Worm (Caenorhabditis elegans) whole organism, L4 larva: ENCODE measurements around the gene srlf-21.
"Not testable (repeated sequence)": the region's sequence is repeated elsewhere in the genome, so short reads cannot be mapped to it uniquely, and the experiment has no call there.

Experiments used
- F37D6.2 ChIP-seq: sonication (generic microtip); optimal IDR thresholded peaks from 2 replicates; lab custom pipeline; 2016; ENCODE audit warnings: mild to moderate bottlenecking, missing genetic modification characterization, missing compliant biosample characterization
- T26A8.4 ChIP-seq: fragments of 200-800 bp; sonication (Bioruptor generic); IDR thresholded peaks from 2 replicates; pipeline ENCODE4 v1.3.6; 2022; ENCODE audit warnings: missing genetic modification characterization, missing compliant biosample characterization
- Y105C5A.15 ChIP-seq: fragments of 200-800 bp; sonication (Bioruptor generic); IDR thresholded peaks from 2 replicates; pipeline ENCODE4 v1.3.6; 2022; ENCODE audit warnings: missing genetic modification characterization, missing compliant biosample characterization
- Y75B8A.6 ChIP-seq: fragments of 200-800 bp; sonication (Bioruptor generic); IDR thresholded peaks from 2 replicates; pipeline ENCODE4 v1.3.6; 2022; ENCODE audit warnings: missing genetic modification reagents, missing genetic modification characterization, missing compliant biosample characterization
- aha-1 ChIP-seq: fragments of 150-350 bp; peaks from one replicate; lab custom pipeline; 2014; ENCODE audit warnings: missing biosample characterization, missing genetic modification characterization
- arid-1 ChIP-seq: fragments of 200-800 bp; sonication (Bioruptor generic); conservative IDR thresholded peaks from 2 replicates; pipeline ENCODE4 v1.3.6; 2022; ENCODE audit warnings: missing genetic modification reagents, missing genetic modification characterization, missing compliant biosample characterization
- attf-4 ChIP-seq: sonication (generic microtip); optimal IDR thresholded peaks from 3 replicates; lab custom pipeline; 2017; ENCODE audit warnings: missing biosample characterization, missing genetic modification characterization
- ceh-20 ChIP-seq: fragments of 200-800 bp; sonication (Bioruptor generic); IDR thresholded peaks from 2 replicates; pipeline ENCODE4 v1.3.6; 2022; ENCODE audit warnings: missing genetic modification reagents, missing genetic modification characterization, missing compliant biosample characterization
- ceh-28 ChIP-seq: fragments of 150-350 bp; optimal IDR thresholded peaks from 2 replicates; lab custom pipeline; 2014; ENCODE audit warnings: missing biosample characterization, missing genetic modification reagents, missing genetic modification characterization
- ceh-44 ChIP-seq: fragments of 200-800 bp; sonication (Bioruptor generic); IDR thresholded peaks from 2 replicates; pipeline ENCODE4 v1.3.6; 2022; ENCODE audit warnings: missing genetic modification reagents, missing genetic modification characterization, missing compliant biosample characterization
- ceh-62 ChIP-seq: sonication (generic microtip); optimal IDR thresholded peaks from 2 replicates; lab custom pipeline; 2017; ENCODE audit warnings: missing biosample characterization, missing genetic modification characterization
- ceh-82 ChIP-seq: sonication (generic microtip); optimal IDR thresholded peaks from 2 replicates; lab custom pipeline; 2017; ENCODE audit warnings: missing biosample characterization, missing genetic modification characterization
- ces-1 ChIP-seq: fragments of 150-350 bp; sonication (generic microtip); optimal IDR thresholded peaks from 4 replicates; lab custom pipeline; 2014; ENCODE audit warnings: missing biosample characterization, missing genetic modification reagents, missing genetic modification characterization
- ctbp-1 ChIP-seq: fragments of 200-800 bp; sonication (Bioruptor generic); IDR thresholded peaks from 2 replicates; pipeline ENCODE4 v1.3.6; 2022; ENCODE audit warnings: missing genetic modification reagents, missing genetic modification characterization, missing compliant biosample characterization
- dmd-8 ChIP-seq: fragments of 200-800 bp; sonication (Bioruptor generic); IDR thresholded peaks from 2 replicates; pipeline ENCODE4 v1.3.6; 2022; ENCODE audit warnings: missing genetic modification characterization, missing compliant biosample characterization
- egl-27 ChIP-seq: sonication (generic microtip); optimal IDR thresholded peaks from 3 replicates; lab custom pipeline; 2017; ENCODE audit warnings: missing biosample characterization, missing genetic modification reagents, missing genetic modification characterization
- egl-43 ChIP-seq: fragments of 200-800 bp; sonication (Bioruptor generic); IDR thresholded peaks from 2 replicates; pipeline ENCODE4 v1.3.6; 2022; ENCODE audit warnings: missing genetic modification reagents, missing genetic modification characterization, missing compliant biosample characterization
- gei-8 ChIP-seq: fragments of 200-800 bp; sonication (Bioruptor generic); optimal IDR thresholded peaks from 2 replicates; lab custom pipeline; 2018; ENCODE audit warnings: mild to moderate bottlenecking, missing genetic modification characterization, missing compliant biosample characterization
- hmg-1.1 ChIP-seq: fragments of 200-800 bp; sonication (Bioruptor generic); IDR thresholded peaks from 2 replicates; pipeline ENCODE4 v1.3.6; 2022; ENCODE audit warnings: missing genetic modification reagents, missing genetic modification characterization, missing compliant biosample characterization
- jun-1 ChIP-seq: fragments of 150-350 bp; optimal IDR thresholded peaks from 2 replicates; lab custom pipeline; 2014; ENCODE audit warnings: missing biosample characterization, missing genetic modification reagents, missing genetic modification characterization
- lim-7 ChIP-seq: fragments of 200-800 bp; sonication (Bioruptor generic); IDR thresholded peaks from 2 replicates; pipeline ENCODE4 v1.3.6; 2022; ENCODE audit warnings: missing genetic modification characterization, missing compliant biosample characterization
- lin-1 ChIP-seq: fragments of 200-800 bp; sonication (Bioruptor generic); IDR thresholded peaks from 2 replicates; pipeline ENCODE4 v1.3.6; 2022; ENCODE audit warnings: missing genetic modification reagents, missing genetic modification characterization, missing compliant biosample characterization
- madf-5 ChIP-seq, 2 experiments: fragments of 200-800 bp; sonication (Bioruptor generic); IDR thresholded peaks; 2 replicates each; pipeline ENCODE4 v1.3.6; 2022; ENCODE audit warnings: missing compliant biosample characterization in 2 of 2, missing genetic modification characterization in 2 of 2
- madf-9 ChIP-seq: fragments of 200-800 bp; sonication (Bioruptor generic); conservative IDR thresholded peaks from 2 replicates; pipeline ENCODE4 v1.3.6; 2022; ENCODE audit warnings: missing genetic modification reagents, missing genetic modification characterization, missing compliant biosample characterization
- mxl-3 ChIP-seq: fragments of 200-800 bp; sonication (Bioruptor generic); optimal IDR thresholded peaks from 2 replicates; lab custom pipeline; 2018; ENCODE audit warnings: mild to moderate bottlenecking, missing genetic modification characterization, missing compliant biosample characterization
- nhr-102 ChIP-seq: sonication (generic microtip); optimal IDR thresholded peaks from 2 replicates; lab custom pipeline; 2016; ENCODE audit warnings: mild to moderate bottlenecking, missing genetic modification characterization, moderate library complexity, missing compliant biosample characterization
- nhr-111 ChIP-seq: fragments of 200-800 bp; sonication (Bioruptor generic); optimal IDR thresholded peaks from 2 replicates; lab custom pipeline; 2018; ENCODE audit warnings: mild to moderate bottlenecking, missing genetic modification characterization, missing compliant biosample characterization
- nhr-41 ChIP-seq: fragments of 200-800 bp; sonication (Bioruptor generic); IDR thresholded peaks from 2 replicates; pipeline ENCODE4 v1.3.6; 2022; ENCODE audit warnings: missing genetic modification reagents, missing genetic modification characterization, missing compliant biosample characterization
- nhr-42 ChIP-seq: fragments of 200-800 bp; sonication (Bioruptor generic); IDR thresholded peaks from 2 replicates; pipeline ENCODE4 v1.3.6; 2022; ENCODE audit warnings: missing genetic modification characterization, missing compliant biosample characterization
- saeg-2 ChIP-seq: fragments of 200-800 bp; sonication (Bioruptor generic); IDR thresholded peaks from 2 replicates; pipeline ENCODE4 v1.3.6; 2022; ENCODE audit warnings: missing genetic modification reagents, missing genetic modification characterization, missing compliant biosample characterization
- set-16 ChIP-seq: fragments of 200-800 bp; sonication (Bioruptor generic); IDR thresholded peaks from 2 replicates; pipeline ENCODE4 v1.3.6; 2022; ENCODE audit warnings: missing genetic modification reagents, missing genetic modification characterization, missing compliant biosample characterization
- skn-1 ChIP-seq: fragments of 150-350 bp; optimal IDR thresholded peaks from 2 replicates; lab custom pipeline; 2014; ENCODE audit warnings: missing biosample characterization, missing genetic modification characterization
- snpc-1.2 ChIP-seq: fragments of 200-800 bp; sonication (Bioruptor generic); IDR thresholded peaks from 2 replicates; pipeline ENCODE4 v1.3.6; 2022; ENCODE audit warnings: missing genetic modification reagents, missing genetic modification characterization, missing compliant biosample characterization
- unc-130 ChIP-seq: sonication (generic microtip); optimal IDR thresholded peaks from 2 replicates; lab custom pipeline; 2016; ENCODE audit warnings: missing genetic modification reagents, missing genetic modification characterization, missing compliant biosample characterization
- vab-7 ChIP-seq: fragments of 200-800 bp; sonication (Bioruptor generic); IDR thresholded peaks from 2 replicates; pipeline ENCODE4 v1.3.6; 2022; ENCODE audit warnings: missing genetic modification reagents, missing genetic modification characterization, missing compliant biosample characterization
- zip-11 ChIP-seq: fragments of 200-800 bp; sonication (Bioruptor generic); IDR thresholded peaks from 2 replicates; pipeline ENCODE4 v1.3.6; 2022; ENCODE audit warnings: missing genetic modification characterization, missing compliant biosample characterization
- zip-2 ChIP-seq: fragments of 150-350 bp; optimal IDR thresholded peaks from 2 replicates; lab custom pipeline; 2014; ENCODE audit warnings: missing biosample characterization, missing genetic modification characterization
- ztf-11 ChIP-seq: fragments of 150-350 bp; optimal IDR thresholded peaks from 2 replicates; lab custom pipeline; 2014; ENCODE audit warnings: missing biosample characterization, missing genetic modification characterization

Gene srlf-21

ce11 chrV:893437-894018 is 3.2 kb upstream of the srlf-21 start, which contains the start of the genes srlf-23 and srlf-20:
Gene srlf-23 (minus strand): TSS chrV:893537.
Gene srlf-20 (plus strand): TSS chrV:893968.
- TF ChIP-seq arid-1 (GFP tag; lab: Robert Waterston, UW): no peak
- TF ChIP-seq ctbp-1 (GFP tag; lab: Robert Waterston, UW): no peak
- TF ChIP-seq egl-27: no peak
- TF ChIP-seq saeg-2 (GFP tag; lab: Robert Waterston, UW): no peak
- TF ChIP-seq unc-130 (GFP tag; lab: Kevin White, UChicago): no peak
- no peak for TF ChIP-seq zip-11
- no peak for TF ChIP-seq mxl-3 (GFP tag; lab: Kevin White, UChicago)
- TF ChIP-seq madf-9 (GFP tag; lab: Robert Waterston, UW): no peak
- no peak for TF ChIP-seq ceh-44 (GFP tag; lab: Robert Waterston, UW)
- no peak for TF ChIP-seq jun-1 (tag; lab: Kevin White, UChicago)
- no peak for TF ChIP-seq nhr-41 (GFP tag; lab: Robert Waterston, UW)
- no peak for TF ChIP-seq madf-5 (GFP tag; IDR thresholded peaks at IDR 0.05; lab: Robert Waterston, UW)
- TF ChIP-seq ceh-82 (tag; lab: Kevin White, UChicago): no peak
- no peak for TF ChIP-seq egl-43 (GFP tag; lab: Robert Waterston, UW)
- no peak for TF ChIP-seq vab-7 (GFP tag; lab: Robert Waterston, UW)
- no peak for TF ChIP-seq Y75B8A.6 (GFP tag; lab: Robert Waterston, UW)
- no peak for TF ChIP-seq ztf-11
- no peak for TF ChIP-seq nhr-102 (tag; lab: Kevin White, UChicago)

- TF ChIP-seq attf-4 (tag; lab: Kevin White, UChicago); zip-2 (tag; lab: Kevin White, UChicago); T26A8.4 (GFP tag; lab: Robert Waterston, UW): not testable (repeated sequence)
These were observed 512 bp upstream of the srlf-21 start, which contains the start of gene srlf-22 for ce11 chrV:890835-891234. Gene srlf-22 (plus strand): TSS chrV:891135.

- TF ChIP-seq snpc-1.2 (no peak), F37D6.2 (no peak), skn-1 (tag; lab: Kevin White, UChicago) (no peak)
- TF ChIP-seq, all 104 proteins: peak for 0
These were observed 1.1 kb downstream of the srlf-21 start, which contains the start of gene T02B11.6 for ce11 chrV:889216-889615. Gene T02B11.6 (minus strand): TSS chrV:889316.

ce11 chrV:884324-884723 is 6.0 kb downstream of the srlf-21 start, which contains the start of gene srj-38:
Gene srj-38 (minus strand): TSS chrV:884424.
- TF ChIP-seq F37D6.2: no peak
- TF ChIP-seq snpc-1.2: no peak
- TF ChIP-seq ceh-62: no peak
- no peak for TF ChIP-seq gei-8 (GFP tag; lab: Kevin White, UChicago)
- no peak for TF ChIP-seq ceh-20 (GFP tag; lab: Robert Waterston, UW)
- no peak for TF ChIP-seq set-16 (GFP tag; lab: Robert Waterston, UW)
- no peak for TF ChIP-seq dmd-8 (GFP tag; lab: Robert Waterston, UW)
- no peak for TF ChIP-seq jun-1 (tag; lab: Kevin White, UChicago)
- TF ChIP-seq hmg-1.1: no peak
- no peak for TF ChIP-seq unc-130 (GFP tag; lab: Kevin White, UChicago)
- no peak for TF ChIP-seq lin-1
- TF ChIP-seq madf-9 (GFP tag; lab: Robert Waterston, UW): no peak
- TF ChIP-seq nhr-111 (GFP tag; lab: Kevin White, UChicago): no peak
- no peak for TF ChIP-seq aha-1 (tag; lab: Kevin White, UChicago)
- TF ChIP-seq ceh-28: no peak
- TF ChIP-seq lim-7 (GFP tag; lab: Robert Waterston, UW): no peak
- TF ChIP-seq nhr-42: no peak
- no peak for TF ChIP-seq zip-2 (tag; lab: Kevin White, UChicago)
- TF ChIP-seq ces-1 (GFP tag; lab: Kevin White, UChicago): no peak
- no peak for TF ChIP-seq Y105C5A.15
